Fruit fly (Drosophila melanogaster) whole organism, embryonic: ENCODE results near the gene CG42324.

Source experiments
- Chrac-16 ChIP-seq: fragments of 200-800 bp; sonication (Bioruptor generic); optimal IDR thresholded peaks from 3 replicates; lab custom pipeline; 2016; ENCODE audit warnings: missing biosample characterization, missing genetic modification characterization
- Rfx ChIP-seq: fragments of 200-800 bp; sonication (Bioruptor generic); IDR thresholded peaks from 2 replicates; pipeline ENCODE4 v1.3.6; 2022; ENCODE audit warnings: missing biosample characterization, missing genetic modification characterization
- Spps ChIP-seq: fragments of 200-800 bp; sonication (Bioruptor generic); optimal IDR thresholded peaks from 2 replicates; lab custom pipeline; 2018; ENCODE audit warnings: missing biosample characterization, mild to moderate bottlenecking, missing genetic modification characterization
- Stat92E ChIP-seq, 3 experiments: fragments of >200 bp in 2 of 3; fragments of 200-800 bp in 1 of 3; sonication (Bioruptor generic) in 1 of 3; optimal IDR thresholded peaks; 2 replicates each; lab custom pipeline; 2017 to 2019; ENCODE audit warnings: missing biosample characterization in 3 of 3, missing genetic modification characterization in 3 of 3, mild to moderate bottlenecking in 1 of 3, moderate library complexity in 1 of 3
- ci ChIP-seq: fragments of 200-800 bp; sonication (Bioruptor generic); IDR thresholded peaks from 3 replicates; pipeline ENCODE4 v1.3.6; 2022; ENCODE audit warnings: missing biosample characterization, missing genetic modification characterization
- nmo ChIP-seq: fragments of 200-800 bp; sonication (Bioruptor generic); optimal IDR thresholded peaks from 2 replicates; lab custom pipeline; 2018; ENCODE audit warnings: missing biosample characterization, mild to moderate bottlenecking, missing genetic modification characterization, moderate library complexity
- psq ChIP-seq: fragments of 200-800 bp; sonication (Bioruptor generic); optimal IDR thresholded peaks from 2 replicates; lab custom pipeline; 2017; ENCODE audit warnings: missing biosample characterization, missing genetic modification characterization
- toy ChIP-seq: fragments of 200-800 bp; sonication (Bioruptor generic); IDR thresholded peaks from 2 replicates; pipeline ENCODE4 v1.3.6; 2022; ENCODE audit warnings: missing biosample characterization, missing genetic modification characterization

dm6 chr3L:3544930-3545329, 72.7 kb downstream of the CG42324 start:
- TF ChIP-seq toy (GFP tag; lab: Robert Waterston, UW): no peak
- TF ChIP-seq Spps (tag; lab: Kevin White, UChicago): no peak
- no peak for TF ChIP-seq Rfx (GFP tag; lab: Robert Waterston, UW)
- no peak for TF ChIP-seq psq
- TF ChIP-seq nmo: no peak
- TF ChIP-seq Stat92E (GFP tag; optimal IDR thresholded peaks at IDR 0.05; lab: Kevin White, UChicago): no peak
- no peak for TF ChIP-seq Chrac-16
- peak; percentile 8; the same call in 1 of the 3 replicates for TF ChIP-seq ci (GFP tag; lab: Robert Waterston, UW)
